Worm (Caenorhabditis elegans) whole organism, L4 larva: ENCODE results near the gene sbds-1.

Experiments
- R02D3.7 ChIP-seq: fragments of 150-350 bp; sonication (generic microtip); optimal IDR thresholded peaks from 3 replicates; lab custom pipeline; 2014; ENCODE audit warnings: missing biosample characterization, missing genetic modification characterization
- ZK546.5 ChIP-seq, 2 experiments: sonication (generic microtip); optimal IDR thresholded peaks; 2 replicates each; lab custom pipeline; 2017; ENCODE audit warnings: missing biosample characterization in 2 of 2, missing genetic modification characterization in 2 of 2
- fos-1 ChIP-seq: fragments of 150-350 bp; optimal IDR thresholded peaks from 2 replicates; lab custom pipeline; 2014; ENCODE audit warnings: missing biosample characterization, missing genetic modification characterization
- lim-7 ChIP-seq: fragments of 200-800 bp; sonication (Bioruptor generic); IDR thresholded peaks from 2 replicates; pipeline ENCODE4 v1.3.6; 2022; ENCODE audit warnings: missing genetic modification characterization, missing compliant biosample characterization
- lin-13 ChIP-seq: fragments of 150-350 bp; optimal IDR thresholded peaks from 2 replicates; lab custom pipeline; 2014; ENCODE audit warnings: missing biosample characterization, missing genetic modification reagents, missing genetic modification characterization
- lin-15B ChIP-seq: fragments of 150-350 bp; sonication (generic microtip); optimal IDR thresholded peaks from 3 replicates; lab custom pipeline; 2014; ENCODE audit warnings: missing biosample characterization, missing genetic modification characterization
- lin-39 ChIP-seq: fragments of 150-350 bp; optimal IDR thresholded peaks from 2 replicates; lab custom pipeline; 2014; ENCODE audit warnings: missing biosample characterization, missing genetic modification reagents, missing genetic modification characterization
- skn-1 ChIP-seq: fragments of 150-350 bp; optimal IDR thresholded peaks from 2 replicates; lab custom pipeline; 2014; ENCODE audit warnings: missing biosample characterization, missing genetic modification characterization
- unc-62 ChIP-seq, 3 experiments: fragments of 150-350 bp in 1 of 3; sonication (generic microtip); optimal IDR thresholded peaks in 2 of 3; peaks in 1 of 3; 1 replicate in 1 of 3; 2 replicates in 2 of 3; lab custom pipeline; 2014 to 2017; ENCODE audit warnings: missing biosample characterization in 3 of 3, missing genetic modification characterization in 3 of 3, missing genetic modification reagents in 3 of 3, missing genotype in 1 of 3
- ztf-11 ChIP-seq: fragments of 150-350 bp; optimal IDR thresholded peaks from 2 replicates; lab custom pipeline; 2014; ENCODE audit warnings: missing biosample characterization, missing genetic modification characterization

DNA sequence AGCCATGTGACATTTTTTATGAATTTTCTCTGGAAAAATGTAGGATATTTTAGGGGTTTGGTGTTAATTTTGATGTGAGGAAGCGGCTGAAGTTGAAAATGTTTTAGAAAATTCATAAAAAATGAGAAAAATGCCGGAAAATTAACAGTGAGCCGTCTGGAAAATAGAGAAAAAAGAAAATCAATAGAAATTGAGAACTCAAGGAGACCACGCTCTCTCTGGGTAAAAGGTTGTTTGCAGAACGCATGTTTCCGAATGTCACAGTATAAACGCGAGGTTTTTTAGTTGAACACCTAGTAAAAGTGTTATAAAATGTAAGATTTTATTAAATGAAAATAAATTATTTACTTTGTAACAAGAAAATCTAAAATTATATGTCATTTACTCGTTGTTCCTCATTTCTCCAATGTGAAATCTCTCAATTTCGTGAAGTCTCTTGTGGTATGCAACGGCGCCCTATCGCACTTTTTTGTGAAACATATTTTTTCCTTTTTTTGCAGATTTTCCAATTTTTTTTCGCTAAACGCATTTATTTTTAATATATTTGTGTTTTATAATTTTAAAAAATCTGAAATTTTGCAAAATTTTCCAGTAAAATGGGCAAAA is 2.1 kb upstream of the sbds-1 start, which contains the start of the genes tag-266 and tag-267:
- TF ChIP-seq lin-39 (tag; lab: Kevin White, UChicago) (no peak), ZK546.5 (tag; optimal IDR thresholded peaks at IDR 0.05; lab: Kevin White, UChicago) (no peak), lim-7 (no peak), unc-62 (GFP tag; optimal IDR thresholded peaks at IDR 0.05 in 1 of 2; lab: Kevin White, UChicago) (no peak), unc-62 (tag; optimal IDR thresholded peaks at IDR 0.05; lab: Kevin White, UChicago) (no peak), R02D3.7 (tag; lab: Kevin White, UChicago) (no peak), ztf-11 (tag; lab: Kevin White, UChicago) (no peak), lin-13 (no peak), fos-1 (tag; lab: Kevin White, UChicago) (no peak), lin-15B (tag; lab: Kevin White, UChicago) (no peak), skn-1 (tag; lab: Kevin White, UChicago) (no peak)
